Worm (Caenorhabditis elegans): ENCODE data around the gene samp-1.

ce11 chrII:11344554-11344953, 41.9 kb downstream of the samp-1 start:
- TF ChIP-seq mel-28 (tag; optimal IDR thresholded peaks at IDR 0.05; ENCODE audit: borderline replicate concordance) (no peak), nhr-179 (tag; optimal IDR thresholded peaks at IDR 0.05) (no peak), nfya-1 (tag; optimal IDR thresholded peaks at IDR 0.05; ENCODE audit: borderline replicate concordance, insufficient read depth) (no peak), bed-2 (GFP tag; IDR thresholded peaks at IDR 0.05) (no peak), ceh-91 (GFP tag; IDR thresholded peaks at IDR 0.05) (no peak), C06A6.2 (GFP tag; conservative IDR thresholded peaks at IDR 0.05) (no peak), sea-2 (GFP tag; IDR thresholded peaks at IDR 0.05) (no peak), lin-40 (tag; optimal IDR thresholded peaks at IDR 0.05) (no peak), him-1 (tag; optimal IDR thresholded peaks at IDR 0.05) (no peak), Y56A3A.18 (GFP tag; IDR thresholded peaks at IDR 0.05) (no peak), nfya-2 (GFP tag; IDR thresholded peaks at IDR 0.05) (no peak), B0035.1 (tag; optimal IDR thresholded peaks at IDR 0.05) (no peak), Y53G8AR.9 (GFP tag; conservative IDR thresholded peaks at IDR 0.05) (no peak), mxl-1 (tag; optimal IDR thresholded peaks at IDR 0.05) (no peak)

Measured in whole organism, young adult.